Fruit fly (Drosophila melanogaster) whole organism, embryonic: Measurements from ENCODE around the gene RpS2.

Experiments used
- Asciz ChIP-seq: fragments of 200-800 bp; sonication (Bioruptor generic); optimal IDR thresholded peaks from 2 replicates; lab custom pipeline; 2017; ENCODE audit warnings: missing biosample characterization, mild to moderate bottlenecking, missing genetic modification characterization, missing genetic modification reagents
- CG1024 ChIP-seq: fragments of 200-800 bp; sonication (Bioruptor generic); IDR thresholded peaks from 2 replicates; pipeline ENCODE4 v1.3.6; 2022; ENCODE audit warnings: missing biosample characterization, missing genetic modification characterization
- CG10267 ChIP-seq: fragments of 200-800 bp; sonication (Bioruptor generic); optimal IDR thresholded peaks from 2 replicates; lab custom pipeline; 2018; ENCODE audit warnings: missing biosample characterization, mild to moderate bottlenecking, missing genetic modification characterization, moderate library complexity
- CG10959 ChIP-seq: fragments of 200-800 bp; sonication (Bioruptor generic); IDR thresholded peaks from 2 replicates; pipeline ENCODE4 v1.3.6; 2022; ENCODE audit warnings: missing biosample characterization, missing genetic modification characterization
- CG10979 ChIP-seq: fragments of 200-800 bp; sonication (Bioruptor generic); optimal IDR thresholded peaks from 2 replicates; lab custom pipeline; 2018; ENCODE audit warnings: missing biosample characterization, mild to moderate bottlenecking, missing genetic modification characterization, moderate library complexity
- CG11723 ChIP-seq: fragments of 200-800 bp; sonication (Bioruptor generic); optimal IDR thresholded peaks from 2 replicates; lab custom pipeline; 2017; ENCODE audit warnings: missing biosample characterization, mild to moderate bottlenecking, missing genetic modification characterization
- CG13287 ChIP-seq: fragments of 200-800 bp; sonication (Bioruptor generic); IDR thresholded peaks from 2 replicates; pipeline ENCODE4 v1.3.6; 2022; ENCODE audit warnings: missing biosample characterization, missing genetic modification characterization; ENCODE audit not compliant: partially characterized antibody
- CG14014 ChIP-seq: fragments of 200-800 bp; sonication (Bioruptor generic); IDR thresholded peaks from 2 replicates; pipeline ENCODE4 v1.3.6; 2022; ENCODE audit warnings: missing biosample characterization, missing genetic modification characterization
- CG15011 ChIP-seq: fragments of 200-800 bp; sonication (Bioruptor generic); optimal IDR thresholded peaks from 3 replicates; lab custom pipeline; 2018; ENCODE audit warnings: missing biosample characterization, mild to moderate bottlenecking, missing genetic modification characterization
- CG15696 ChIP-seq: fragments of 200-800 bp; sonication (Bioruptor generic); optimal IDR thresholded peaks from 2 replicates; lab custom pipeline; 2019; ENCODE audit warnings: missing biosample characterization, mild to moderate bottlenecking, missing genetic modification characterization, moderate library complexity
- CG1602 ChIP-seq: fragments of 200-800 bp; sonication (Bioruptor generic); optimal IDR thresholded peaks from 3 replicates; lab custom pipeline; 2016; ENCODE audit warnings: missing biosample characterization, missing genetic modification characterization
- CG18011 ChIP-seq: fragments of 200-800 bp; sonication (Bioruptor generic); optimal IDR thresholded peaks from 2 replicates; lab custom pipeline; 2017; ENCODE audit warnings: missing biosample characterization, missing genetic modification characterization, mild to moderate bottlenecking, moderate library complexity, missing genotype
- CG18599 ChIP-seq: fragments of 200-800 bp; sonication (Bioruptor generic); optimal IDR thresholded peaks from 3 replicates; lab custom pipeline; 2017; ENCODE audit warnings: missing biosample characterization, missing genetic modification characterization, mild to moderate bottlenecking, moderate library complexity, missing genetic modification reagents
- CG30403 ChIP-seq: fragments of 200-800 bp; sonication (Bioruptor generic); optimal IDR thresholded peaks from 3 replicates; lab custom pipeline; 2016; ENCODE audit warnings: missing biosample characterization, missing genetic modification characterization
- CG4360 ChIP-seq: fragments of 200-800 bp; sonication (Bioruptor generic); IDR thresholded peaks from 2 replicates; pipeline ENCODE4 v1.3.6; 2022; ENCODE audit warnings: missing biosample characterization, missing genetic modification characterization
- CG4424 ChIP-seq: fragments of 200-800 bp; sonication (Bioruptor generic); optimal IDR thresholded peaks from 3 replicates; lab custom pipeline; 2016; ENCODE audit warnings: missing biosample characterization, missing genetic modification characterization
- CG6654 ChIP-seq: fragments of 200-800 bp; sonication (Bioruptor generic); optimal IDR thresholded peaks from 2 replicates; lab custom pipeline; 2017; ENCODE audit warnings: missing biosample characterization, mild to moderate bottlenecking, missing genetic modification characterization
- CG8944 ChIP-seq: fragments of 200-800 bp; sonication (Bioruptor generic); optimal IDR thresholded peaks from 3 replicates; lab custom pipeline; 2016; ENCODE audit warnings: missing biosample characterization, missing genetic modification characterization
- CG9876 ChIP-seq: fragments of 200-800 bp; sonication (Bioruptor generic); optimal IDR thresholded peaks from 2 replicates; lab custom pipeline; 2016; ENCODE audit warnings: missing biosample characterization, missing genetic modification characterization
- Chrac-16 ChIP-seq: fragments of 200-800 bp; sonication (Bioruptor generic); optimal IDR thresholded peaks from 3 replicates; lab custom pipeline; 2016; ENCODE audit warnings: missing biosample characterization, missing genetic modification characterization
- CrebB ChIP-seq: fragments of 200-800 bp; sonication (Bioruptor generic); optimal IDR thresholded peaks from 3 replicates; lab custom pipeline; 2018; ENCODE audit warnings: missing biosample characterization, mild to moderate bottlenecking, missing genetic modification characterization
- Doc3 ChIP-seq: fragments of 200-800 bp; sonication (Bioruptor generic); IDR thresholded peaks from 3 replicates; pipeline ENCODE4 v1.3.6; 2022; ENCODE audit warnings: missing biosample characterization, missing genetic modification characterization; ENCODE audit not compliant: partially characterized antibody
- HmgZ ChIP-seq: fragments of 200-800 bp; sonication (Bioruptor generic); optimal IDR thresholded peaks from 2 replicates; lab custom pipeline; 2018; ENCODE audit warnings: missing biosample characterization, mild to moderate bottlenecking, missing genetic modification characterization
- Hr3 ChIP-seq: fragments of 200-800 bp; sonication (Bioruptor generic); optimal IDR thresholded peaks from 3 replicates; lab custom pipeline; 2016; ENCODE audit warnings: missing biosample characterization, missing genetic modification characterization
- Hsf ChIP-seq: fragments of 200-800 bp; sonication (Bioruptor generic); optimal IDR thresholded peaks from 3 replicates; lab custom pipeline; 2016; ENCODE audit warnings: missing biosample characterization, missing genetic modification characterization
- MTF-1 ChIP-seq: fragments of 200-800 bp; sonication (Bioruptor generic); optimal IDR thresholded peaks from 2 replicates; lab custom pipeline; 2018; ENCODE audit warnings: missing biosample characterization, mild to moderate bottlenecking, missing genetic modification characterization, borderline replicate concordance
- NC2β ChIP-seq: fragments of 200-800 bp; sonication (Bioruptor generic); optimal IDR thresholded peaks from 2 replicates; lab custom pipeline; 2016; ENCODE audit warnings: missing biosample characterization, missing genetic modification characterization
- Ptx1 ChIP-seq: fragments of 200-800 bp; sonication (Bioruptor generic); IDR thresholded peaks from 2 replicates; pipeline ENCODE4 v1.3.6; 2022; ENCODE audit warnings: missing biosample characterization, missing genetic modification characterization
- Rx ChIP-seq: fragments of 200-800 bp; sonication (Bioruptor generic); IDR thresholded peaks from 2 replicates; pipeline ENCODE4 v1.3.6; 2022; ENCODE audit warnings: missing biosample characterization, missing genetic modification characterization
- Scr ChIP-seq: fragments of 200-800 bp; sonication (Bioruptor generic); IDR thresholded peaks from 2 replicates; pipeline ENCODE4 v1.3.6; 2022; ENCODE audit warnings: missing biosample characterization, missing genetic modification characterization; ENCODE audit not compliant: partially characterized antibody
- ab ChIP-seq: fragments of 200-800 bp; sonication (Bioruptor generic); optimal IDR thresholded peaks from 2 replicates; lab custom pipeline; 2016; ENCODE audit warnings: missing biosample characterization, missing genetic modification characterization
- abd-A ChIP-seq: fragments of 200-800 bp; sonication (Bioruptor generic); optimal IDR thresholded peaks from 3 replicates; lab custom pipeline; 2019; ENCODE audit warnings: missing biosample characterization, mild to moderate bottlenecking, missing genetic modification characterization, moderate library complexity
- ac ChIP-seq: fragments of 200-800 bp; sonication (Bioruptor generic); optimal IDR thresholded peaks from 3 replicates; lab custom pipeline; 2017; ENCODE audit warnings: missing biosample characterization, mild to moderate bottlenecking, missing genetic modification characterization
- amos ChIP-seq: fragments of 200-800 bp; sonication (Bioruptor generic); IDR thresholded peaks from 2 replicates; pipeline ENCODE4 v1.3.6; 2022; ENCODE audit warnings: missing biosample characterization, missing genetic modification characterization; ENCODE audit not compliant: partially characterized antibody
- bowl ChIP-seq: fragments of 200-800 bp; sonication (Bioruptor generic); IDR thresholded peaks from 2 replicates; pipeline ENCODE4 v1.3.6; 2022; ENCODE audit warnings: missing biosample characterization, missing genetic modification characterization
- dysf ChIP-seq: fragments of 200-800 bp; sonication (Bioruptor generic); IDR thresholded peaks from 3 replicates; pipeline ENCODE4 v1.3.6; 2022; ENCODE audit warnings: missing biosample characterization, missing genetic modification characterization
- gcm2 ChIP-seq: fragments of 200-800 bp; sonication (Bioruptor generic); optimal IDR thresholded peaks from 2 replicates; lab custom pipeline; 2016; ENCODE audit warnings: missing biosample characterization, missing genetic modification characterization
- gsb ChIP-seq: fragments of 200-800 bp; sonication (Bioruptor generic); IDR thresholded peaks from 2 replicates; pipeline ENCODE4 v1.3.6; 2022; ENCODE audit warnings: missing biosample characterization, missing genetic modification characterization
- ind ChIP-seq: fragments of 200-800 bp; sonication (Bioruptor generic); optimal IDR thresholded peaks from 3 replicates; lab custom pipeline; 2016; ENCODE audit warnings: missing biosample characterization, missing genetic modification characterization
- kay ChIP-seq: fragments of 200-800 bp; sonication (Bioruptor generic); optimal IDR thresholded peaks from 2 replicates; lab custom pipeline; 2016; ENCODE audit warnings: missing biosample characterization, missing genetic modification characterization
- ken ChIP-seq: fragments of 200-800 bp; sonication (Bioruptor generic); IDR thresholded peaks from 3 replicates; pipeline ENCODE4 v1.3.6; 2022; ENCODE audit warnings: missing biosample characterization, missing genetic modification characterization
- lab ChIP-seq: fragments of 200-800 bp; sonication (Bioruptor generic); optimal IDR thresholded peaks from 3 replicates; lab custom pipeline; 2017; ENCODE audit warnings: missing biosample characterization, missing genetic modification characterization, mild to moderate bottlenecking, moderate library complexity, missing genetic modification reagents
- oc ChIP-seq: fragments of 200-800 bp; sonication (Bioruptor generic); optimal IDR thresholded peaks from 2 replicates; lab custom pipeline; 2018; ENCODE audit warnings: missing biosample characterization, mild to moderate bottlenecking, missing genetic modification characterization, moderate library complexity
- onecut ChIP-seq: fragments of 200-800 bp; sonication (Bioruptor generic); IDR thresholded peaks from 2 replicates; pipeline ENCODE4 v1.3.6; 2022; ENCODE audit warnings: missing biosample characterization, missing genetic modification characterization
- otp ChIP-seq: fragments of 200-800 bp; sonication (Bioruptor generic); IDR thresholded peaks from 3 replicates; pipeline ENCODE4, ENCODE4 v1.3.6; 2022; ENCODE audit warnings: missing biosample characterization, missing genetic modification characterization
- pfk ChIP-seq: fragments of 200-800 bp; sonication (Bioruptor generic); optimal IDR thresholded peaks from 2 replicates; lab custom pipeline; 2018; ENCODE audit warnings: missing biosample characterization, mild to moderate bottlenecking, missing genetic modification characterization, moderate library complexity
- phol ChIP-seq: fragments of 200-800 bp; sonication (Bioruptor generic); optimal IDR thresholded peaks from 3 replicates; lab custom pipeline; 2018; ENCODE audit warnings: missing biosample characterization, mild to moderate bottlenecking, missing genetic modification characterization, moderate library complexity
- ranshi ChIP-seq: fragments of 200-800 bp; sonication (Bioruptor generic); IDR thresholded peaks from 2 replicates; pipeline ENCODE4 v1.3.6; 2022; ENCODE audit warnings: missing biosample characterization, missing genetic modification characterization
- scrt ChIP-seq: fragments of 200-800 bp; sonication (Bioruptor generic); optimal IDR thresholded peaks from 2 replicates; lab custom pipeline; 2018; ENCODE audit warnings: missing biosample characterization, mild to moderate bottlenecking, missing genetic modification characterization, moderate library complexity
- vvl ChIP-seq: fragments of 200-800 bp; sonication (Bioruptor generic); IDR thresholded peaks from 2 replicates; pipeline ENCODE4 v1.3.6; 2022; ENCODE audit warnings: missing biosample characterization, missing genetic modification characterization
- wor ChIP-seq: fragments of 200-800 bp; sonication (Bioruptor generic); IDR thresholded peaks from 2 replicates; pipeline ENCODE4 v1.3.6; 2022; ENCODE audit warnings: missing biosample characterization, missing genetic modification characterization

RpS2 gene

DNA sequence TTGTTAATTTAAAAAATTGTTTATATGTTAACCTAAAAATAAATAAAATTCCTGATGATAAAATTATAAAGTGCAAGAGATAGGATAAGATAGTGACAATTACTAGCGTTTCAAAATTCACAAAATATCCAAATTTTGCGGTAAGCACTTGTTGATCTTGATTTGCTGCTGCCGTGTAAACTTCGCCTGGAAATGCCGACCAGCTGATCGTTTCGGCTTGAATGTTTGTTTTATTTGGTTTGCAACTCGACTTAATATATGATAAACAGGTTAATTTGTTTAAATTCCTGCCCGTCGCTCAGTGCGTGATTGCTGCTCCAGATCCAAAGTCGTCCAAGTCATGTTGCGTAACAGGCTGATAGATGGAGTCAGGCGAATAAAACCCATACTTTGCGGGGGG, 24.0 kb upstream of the RpS2 start, which contains the start of gene CG4592 (continued):
- peak; percentile 26 for TF ChIP-seq MTF-1 (GFP tag; lab: Kevin White, UChicago)
- TF ChIP-seq CG9876 (GFP tag; lab: Kevin White, UChicago), result no peak
- peak; percentile 40; the same call in 1 of the 2 replicates for TF ChIP-seq CG13287 (GFP tag; lab: Robert Waterston, UW)
- TF ChIP-seq ranshi (GFP tag; lab: Robert Waterston, UW), result peak; percentile 66
- peak; percentile 27 for TF ChIP-seq ind (GFP tag; lab: Kevin White, UChicago)
- peak; percentile 44 for TF ChIP-seq Rx (GFP tag; lab: Robert Waterston, UW)
- no peak for TF ChIP-seq amos (GFP tag; lab: Robert Waterston, UW)
- TF ChIP-seq CG10959 (GFP tag; lab: Robert Waterston, UW), result no peak
- TF ChIP-seq CrebB (tag; lab: Kevin White, UChicago), result peak; percentile 47
- TF ChIP-seq pfk (GFP tag; lab: Kevin White, UChicago), result peak; percentile 2
- peak; percentile 63 for TF ChIP-seq HmgZ (tag; lab: Kevin White, UChicago)
- peak; percentile 26 for TF ChIP-seq CG18011 (GFP tag; lab: Kevin White, UChicago)
- TF ChIP-seq ac (GFP tag; lab: Kevin White, UChicago), result no peak
- TF ChIP-seq kay (GFP tag; lab: Kevin White, UChicago), result no peak
- TF ChIP-seq CG30403 (GFP tag; lab: Kevin White, UChicago), result peak; percentile 71
- TF ChIP-seq Hr3, result peak; percentile 34
- no peak for TF ChIP-seq CG11723
- TF ChIP-seq CG14014, result peak; percentile 67; the same call in 1 of the 2 replicates
- TF ChIP-seq NC2β (GFP tag; lab: Kevin White, UChicago), result peak; percentile 25
- TF ChIP-seq Doc3, result no peak
- no peak for TF ChIP-seq ab
- peak; percentile 78 for TF ChIP-seq lab (GFP tag; lab: Kevin White, UChicago)
- no peak for TF ChIP-seq Scr (GFP tag; lab: Robert Waterston, UW)
- peak; percentile 43 for TF ChIP-seq Ptx1 (GFP tag; lab: Robert Waterston, UW)
- no peak for TF ChIP-seq abd-A (tag; lab: Kevin White, UChicago)
- TF ChIP-seq CG4424, result peak; percentile 62
- TF ChIP-seq scrt (GFP tag; lab: Kevin White, UChicago), result no peak
- TF ChIP-seq gsb (GFP tag; lab: Robert Waterston, UW), result no peak
- TF ChIP-seq CG10979 (tag; lab: Kevin White, UChicago), result peak; percentile 73
- TF ChIP-seq CG15696 (tag; lab: Kevin White, UChicago), result peak; percentile 39
- TF ChIP-seq CG15011 (GFP tag; lab: Kevin White, UChicago), result peak; percentile 3
- TF ChIP-seq dysf (GFP tag; lab: Robert Waterston, UW), result peak; percentile 74
- peak; percentile 22 for TF ChIP-seq CG6654 (GFP tag; lab: Kevin White, UChicago)
- peak; percentile 67; the same call in 1 of the 3 replicates for TF ChIP-seq otp
- TF ChIP-seq gcm2 (GFP tag; lab: Kevin White, UChicago), result peak; percentile 17
- TF ChIP-seq onecut (GFP tag; lab: Robert Waterston, UW), result peak; percentile 63
- peak; percentile 58 for TF ChIP-seq CG18599 (GFP tag; lab: Kevin White, UChicago)
- no peak for TF ChIP-seq oc (tag; lab: Kevin White, UChicago)
- TF ChIP-seq CG4360 (GFP tag; lab: Robert Waterston, UW), result no peak
- peak; percentile 86 for TF ChIP-seq vvl (GFP tag; lab: Robert Waterston, UW)
- TF ChIP-seq Asciz (GFP tag; lab: Kevin White, UChicago), result peak; percentile 53
- TF ChIP-seq ken (GFP tag; lab: Robert Waterston, UW), result peak; percentile 76; the same call in 2 of the 3 replicates
- peak; percentile 8 for TF ChIP-seq CG1602
- no peak for TF ChIP-seq bowl (GFP tag; lab: Robert Waterston, UW)
- TF ChIP-seq CG10267 (tag; lab: Kevin White, UChicago), result peak; percentile 50
- TF ChIP-seq wor (GFP tag; lab: Robert Waterston, UW), result no peak
- TF ChIP-seq CG8944 (GFP tag; lab: Kevin White, UChicago), result no peak
- TF ChIP-seq Hsf (GFP tag; lab: Kevin White, UChicago), result peak; percentile 72
- TF ChIP-seq CG1024 (GFP tag; lab: Robert Waterston, UW), result peak; percentile 25; the same call in 1 of the 2 replicates
- peak; percentile 71 for TF ChIP-seq phol
- peak; percentile 10 for TF ChIP-seq Chrac-16 (GFP tag; lab: Kevin White, UChicago)
